Worm (Caenorhabditis elegans) whole organism, L1 larva: ENCODE measurements around the gene alh-9.
A peak's percentile ranks its signal among the peaks of the same experiment; 100 is the strongest.

Source experiments
- C04F5.9 ChIP-seq: sonication (generic microtip); optimal IDR thresholded peaks from 2 replicates; lab custom pipeline; 2016; ENCODE audit warnings: missing genetic modification characterization, missing compliant biosample characterization
- C16A3.4 ChIP-seq: fragments of 150-350 bp; optimal IDR thresholded peaks from 2 replicates; lab custom pipeline; 2014; ENCODE audit warnings: missing biosample characterization, missing genetic modification characterization
- F16B12.6 ChIP-seq: fragments of 150-350 bp; optimal IDR thresholded peaks from 2 replicates; lab custom pipeline; 2014; ENCODE audit warnings: missing biosample characterization, missing genetic modification characterization
- blmp-1 ChIP-seq: fragments of 150-350 bp; optimal IDR thresholded peaks from 2 replicates; lab custom pipeline; 2014; ENCODE audit warnings: missing biosample characterization, missing genetic modification characterization
- ceh-63 ChIP-seq: fragments of 200-800 bp; sonication (Bioruptor generic); optimal IDR thresholded peaks from 2 replicates; lab custom pipeline; 2018; ENCODE audit warnings: mild to moderate bottlenecking, missing genetic modification characterization, missing compliant biosample characterization
- ceh-8 ChIP-seq: fragments of 200-800 bp; sonication (Bioruptor generic); optimal IDR thresholded peaks from 2 replicates; lab custom pipeline; 2018; ENCODE audit warnings: mild to moderate bottlenecking, missing genetic modification characterization, moderate library complexity, missing compliant biosample characterization
- ceh-90 ChIP-seq: sonication (generic microtip); optimal IDR thresholded peaks from 2 replicates; lab custom pipeline; 2016; ENCODE audit warnings: missing genetic modification characterization, missing compliant biosample characterization
- ces-1 ChIP-seq: fragments of 150-350 bp; optimal IDR thresholded peaks from 2 replicates; lab custom pipeline; 2014; ENCODE audit warnings: missing biosample characterization, missing genetic modification reagents, missing genetic modification characterization
- dpl-1 ChIP-seq, 3 experiments: fragments of 150-350 bp in 2 of 3; sonication (generic microtip) in 1 of 3; optimal IDR thresholded peaks; 2 replicates each; lab custom pipeline; 2014 to 2017; ENCODE audit warnings: missing biosample characterization in 3 of 3, missing genetic modification characterization in 3 of 3, missing genetic modification reagents in 3 of 3
- efl-1 ChIP-seq, 4 experiments: fragments of 150-350 bp; optimal IDR thresholded peaks in 3 of 4; peaks in 1 of 4; 1 replicate in 1 of 4; 2 replicates in 3 of 4; lab custom pipeline; 2014; ENCODE audit warnings: missing biosample characterization in 2 of 4, missing genetic modification characterization in 2 of 4, missing genetic modification reagents in 2 of 4
- ets-5 ChIP-seq: fragments of 200-800 bp; sonication (Bioruptor generic); IDR thresholded peaks from 2 replicates; pipeline ENCODE4 v1.3.6; 2022; ENCODE audit warnings: missing genetic modification characterization, missing compliant biosample characterization
- fkh-4 ChIP-seq: sonication (generic microtip); optimal IDR thresholded peaks from 2 replicates; lab custom pipeline; 2016; ENCODE audit warnings: missing compliant biosample characterization, missing genetic modification characterization, borderline replicate concordance
- lin-13 ChIP-seq: fragments of 150-350 bp; optimal IDR thresholded peaks from 2 replicates; lab custom pipeline; 2014; ENCODE audit warnings: missing biosample characterization, missing genetic modification reagents, missing genetic modification characterization
- lin-14 ChIP-seq: fragments of 200-800 bp; sonication (Bioruptor generic); optimal IDR thresholded peaks from 2 replicates; lab custom pipeline; 2018; ENCODE audit warnings: mild to moderate bottlenecking, missing genetic modification characterization, moderate library complexity, missing compliant biosample characterization
- lin-15B ChIP-seq: fragments of 150-350 bp; sonication (generic microtip); optimal IDR thresholded peaks from 3 replicates; lab custom pipeline; 2014; ENCODE audit warnings: missing biosample characterization, missing genetic modification characterization
- lir-3 ChIP-seq: sonication (generic microtip); optimal IDR thresholded peaks from 2 replicates; lab custom pipeline; 2016; ENCODE audit warnings: mild to moderate bottlenecking, missing genetic modification characterization, moderate library complexity, missing compliant biosample characterization; ENCODE audit not compliant: poor library complexity
- lsy-2 ChIP-seq, 2 experiments: fragments of 150-350 bp; optimal IDR thresholded peaks; 2 replicates each; lab custom pipeline; 2014; ENCODE audit warnings: missing biosample characterization in 2 of 2, missing genetic modification characterization in 2 of 2
- mab-9 ChIP-seq: fragments of 200-800 bp; sonication (Bioruptor generic); IDR thresholded peaks from 2 replicates; pipeline ENCODE4 v1.3.6; 2022; ENCODE audit warnings: missing genetic modification reagents, missing genetic modification characterization, missing compliant biosample characterization
- nhr-11 ChIP-seq: fragments of 150-350 bp; optimal IDR thresholded peaks from 2 replicates; lab custom pipeline; 2014; ENCODE audit warnings: missing biosample characterization, missing genetic modification characterization
- nhr-19 ChIP-seq: fragments of 200-800 bp; sonication (Bioruptor generic); conservative IDR thresholded peaks from 2 replicates; pipeline ENCODE4 v1.3.6; 2022; ENCODE audit warnings: missing genetic modification characterization, missing compliant biosample characterization
- nhr-28 ChIP-seq: fragments of 150-350 bp; optimal IDR thresholded peaks from 2 replicates; lab custom pipeline; 2014; ENCODE audit warnings: missing biosample characterization, missing genetic modification characterization
- nhr-47 ChIP-seq: sonication (generic microtip); optimal IDR thresholded peaks from 2 replicates; lab custom pipeline; 2016; ENCODE audit warnings: mild to moderate bottlenecking, missing genetic modification characterization, moderate library complexity, missing compliant biosample characterization
- nhr-71 ChIP-seq: sonication (generic microtip); optimal IDR thresholded peaks from 2 replicates; lab custom pipeline; 2016; ENCODE audit warnings: mild to moderate bottlenecking, missing genetic modification characterization, moderate library complexity, missing compliant biosample characterization
- nhr-76 ChIP-seq: sonication (generic microtip); optimal IDR thresholded peaks from 2 replicates; lab custom pipeline; 2017; ENCODE audit warnings: missing biosample characterization, missing genetic modification characterization
- pqm-1 ChIP-seq: sonication (generic microtip); optimal IDR thresholded peaks from 3 replicates; lab custom pipeline; 2017; ENCODE audit warnings: missing biosample characterization, missing genetic modification characterization
- rnt-1 ChIP-seq: sonication (generic microtip); optimal IDR thresholded peaks from 2 replicates; lab custom pipeline; 2016; ENCODE audit warnings: mild to moderate bottlenecking, missing genetic modification characterization, moderate library complexity, missing compliant biosample characterization
- snu-23 ChIP-seq: sonication (generic microtip); optimal IDR thresholded peaks from 2 replicates; lab custom pipeline; 2016; ENCODE audit warnings: missing genetic modification characterization, missing compliant biosample characterization
- sox-4 ChIP-seq: sonication (generic microtip); optimal IDR thresholded peaks from 2 replicates; lab custom pipeline; 2016; ENCODE audit warnings: missing genetic modification characterization, missing compliant biosample characterization
- sup-37 ChIP-seq: fragments of 200-800 bp; sonication (Bioruptor generic); optimal IDR thresholded peaks from 2 replicates; lab custom pipeline; 2018; ENCODE audit warnings: mild to moderate bottlenecking, missing genetic modification characterization, missing compliant biosample characterization
- swsn-7 ChIP-seq: sonication (generic microtip); optimal IDR thresholded peaks from 2 replicates; lab custom pipeline; 2016; ENCODE audit warnings: missing genetic modification characterization, missing compliant biosample characterization
- unc-130 ChIP-seq: fragments of 150-350 bp; optimal IDR thresholded peaks from 2 replicates; lab custom pipeline; 2017; ENCODE audit warnings: missing biosample characterization, missing genetic modification characterization, inconsistent platforms
- unc-30 ChIP-seq: sonication (generic microtip); optimal IDR thresholded peaks from 2 replicates; lab custom pipeline; 2017; ENCODE audit warnings: missing biosample characterization, missing genetic modification characterization
- unc-62 ChIP-seq: fragments of 150-350 bp; optimal IDR thresholded peaks from 2 replicates; lab custom pipeline; 2014; ENCODE audit warnings: missing biosample characterization, missing genetic modification reagents, missing genetic modification characterization
- unc-86 ChIP-seq: sonication (generic microtip); optimal IDR thresholded peaks from 2 replicates; lab custom pipeline; 2016; ENCODE audit warnings: missing genetic modification characterization, missing compliant biosample characterization
- vab-15 ChIP-seq: sonication (generic microtip); optimal IDR thresholded peaks from 2 replicates; lab custom pipeline; 2017; ENCODE audit warnings: missing genotype, mild to moderate bottlenecking, missing genetic modification characterization, missing compliant biosample characterization
- xbp-1 ChIP-seq: sonication (generic microtip); optimal IDR thresholded peaks from 2 replicates; lab custom pipeline; 2016; ENCODE audit warnings: missing genetic modification characterization, missing compliant biosample characterization
- zag-1 ChIP-seq: fragments of 150-350 bp; optimal IDR thresholded peaks from 2 replicates; lab custom pipeline; 2014; ENCODE audit warnings: missing biosample characterization, missing genetic modification characterization
- ztf-11 ChIP-seq, 2 experiments: sonication (generic microtip); optimal IDR thresholded peaks; 2 replicates each; lab custom pipeline; 2016 to 2017; ENCODE audit warnings: missing genetic modification characterization in 2 of 2, missing biosample characterization in 1 of 2, missing compliant biosample characterization in 1 of 2

alh-9 gene

DNA sequence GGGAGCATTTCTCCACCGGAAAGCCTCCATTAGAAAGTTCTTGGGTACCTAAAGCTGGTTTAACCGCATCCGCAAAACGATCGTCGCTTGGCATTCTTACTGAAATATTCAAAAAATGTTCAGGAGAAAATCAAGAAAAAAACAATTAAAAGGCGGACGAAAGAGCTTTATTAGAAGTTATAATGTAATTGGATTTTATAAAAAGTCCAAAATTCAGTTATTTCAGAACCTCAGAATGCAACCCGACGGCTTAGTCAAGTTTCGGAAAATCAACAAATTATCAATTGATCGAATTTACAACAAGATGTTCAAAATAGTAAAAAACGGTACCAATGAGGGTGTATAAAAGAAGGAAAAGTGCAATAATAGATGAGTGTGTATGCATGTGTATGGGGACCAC lies 40.1 kb downstream of the alh-9 start, which contains the start of gene pxl-1:
Gene pxl-1, minus strand, starts transcription at position 101 of the 400 bp plus-strand sequence.
- TF ChIP-seq lin-13 (no peak), nhr-19 (GFP tag; lab: Robert Waterston, UW) (no peak), unc-86 (tag; lab: Kevin White, UChicago) (no peak), unc-62 (no peak), ceh-63 (GFP tag; lab: Kevin White, UChicago) (no peak), C04F5.9 (tag; lab: Kevin White, UChicago) (no peak), C16A3.4 (tag; lab: Kevin White, UChicago) (no peak)

- no peak for TF ChIP-seq sox-4 (tag; lab: Kevin White, UChicago)
- TF ChIP-seq blmp-1 (tag; lab: Kevin White, UChicago) = peak; percentile 8
- no peak for TF ChIP-seq swsn-7 (tag; lab: Kevin White, UChicago)
- no peak for TF ChIP-seq nhr-47 (tag; lab: Kevin White, UChicago)
- no peak for TF ChIP-seq sup-37 (GFP tag; lab: Kevin White, UChicago)
- peak; percentile 60 for TF ChIP-seq lin-14 (GFP tag; lab: Kevin White, UChicago)
- peak in 1 of 2 experiments; percentile 27 for TF ChIP-seq lsy-2 (tag; optimal IDR thresholded peaks at IDR 0.05; lab: Kevin White, UChicago)
- no peak for TF ChIP-seq ets-5
- TF ChIP-seq xbp-1 (tag; lab: Kevin White, UChicago) = no peak
- no peak for TF ChIP-seq ceh-8 (GFP tag; lab: Kevin White, UChicago)
- peak; percentile 28 for TF ChIP-seq snu-23
- no peak for TF ChIP-seq pqm-1 (tag; lab: Kevin White, UChicago)
- TF ChIP-seq dpl-1 (GFP tag; optimal IDR thresholded peaks at IDR 0.05; lab: Kevin White, UChicago) = peak; percentile 19 to 50 (median 22)
- TF ChIP-seq efl-1 (optimal IDR thresholded peaks at IDR 0.05; lab: Kevin White, UChicago) = peak; percentile 4 to 12
- peak in 1 of 2 experiments; percentile 11 for TF ChIP-seq efl-1 (GFP tag; optimal IDR thresholded peaks at IDR 0.05 in 1 of 2; lab: Kevin White, UChicago)
- no peak for TF ChIP-seq vab-15 (tag; lab: Kevin White, UChicago)
- TF ChIP-seq mab-9 (GFP tag; lab: Robert Waterston, UW) = no peak
- TF ChIP-seq ztf-11 (tag; optimal IDR thresholded peaks at IDR 0.05; lab: Kevin White, UChicago) = no peak
- no peak for TF ChIP-seq lir-3 (tag; lab: Kevin White, UChicago)
- peak; percentile 22 for TF ChIP-seq nhr-71
Measured at ce11 chrIII:5897468-5897867, 41.6 kb downstream of the alh-9 start.

- TF ChIP-seq efl-1 (optimal IDR thresholded peaks at IDR 0.05; lab: Kevin White, UChicago) (peak in 1 of 2 experiments; percentile 2), efl-1 (GFP tag; optimal IDR thresholded peaks at IDR 0.05 in 1 of 2; lab: Kevin White, UChicago) (no peak), lin-14 (GFP tag; lab: Kevin White, UChicago) (peak; percentile 74), unc-62 (no peak), pqm-1 (tag; lab: Kevin White, UChicago) (no peak), blmp-1 (tag; lab: Kevin White, UChicago) (peak; percentile 64), F16B12.6 (no peak), nhr-11 (tag; lab: Kevin White, UChicago) (no peak), nhr-28 (tag; lab: Kevin White, UChicago) (no peak), nhr-71 (peak; percentile 30), ceh-90 (tag; lab: Kevin White, UChicago) (no peak), fkh-4 (no peak), unc-30 (tag; lab: Kevin White, UChicago) (no peak), nhr-76 (tag; lab: Kevin White, UChicago) (no peak), rnt-1 (tag; lab: Kevin White, UChicago) (peak; percentile 37), zag-1 (tag; lab: Kevin White, UChicago) (no peak), sup-37 (GFP tag; lab: Kevin White, UChicago) (no peak), lin-15B (no peak), unc-130 (tag; lab: Kevin White, UChicago) (peak; percentile 27), snu-23 (peak; percentile 18), ceh-8 (GFP tag; lab: Kevin White, UChicago) (no peak), dpl-1 (GFP tag; optimal IDR thresholded peaks at IDR 0.05; lab: Kevin White, UChicago) (no peak), lsy-2 (tag; optimal IDR thresholded peaks at IDR 0.05; lab: Kevin White, UChicago) (peak in 1 of 2 experiments; percentile 7), ces-1 (no peak)
Measured at ce11 chrIII:5898631-5899030, 42.8 kb downstream of the alh-9 start.
